Fruit fly (Drosophila melanogaster) ovary, adult (tissue): ENCODE measurements around the gene CG5500.

Source experiments
- CG17801 ChIP-seq: fragments of 200-800 bp; optimal IDR thresholded peaks from 2 replicates; lab custom pipeline; 2019; ENCODE audit warnings: missing biosample characterization, mild to moderate bottlenecking, missing genetic modification characterization, moderate library complexity; ENCODE audit not compliant: partially characterized antibody

The CG5500 gene

DNA sequence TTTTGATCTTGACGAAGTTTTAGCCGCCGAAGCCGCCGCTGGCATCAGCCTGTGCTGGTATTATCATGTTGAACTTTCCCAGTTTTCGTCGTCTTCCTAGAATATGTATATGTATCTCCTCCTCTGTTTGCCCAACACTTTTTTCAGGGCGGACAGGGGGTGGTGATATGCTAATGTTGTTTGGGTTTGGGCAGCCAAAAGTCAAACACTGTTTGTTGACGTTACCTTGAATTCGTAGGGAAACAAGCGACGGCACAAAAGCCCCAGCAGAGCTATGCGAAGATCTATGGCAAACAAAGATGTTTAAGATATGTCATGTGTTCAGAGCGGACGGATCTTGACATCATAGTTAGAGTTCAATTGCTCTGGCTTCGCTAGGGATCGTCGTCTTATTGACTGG lies 32.3 kb downstream of the CG5500 start:
- no peak for TF ChIP-seq CG17801 (GFP tag; lab: Kevin White, UChicago)

DNA sequence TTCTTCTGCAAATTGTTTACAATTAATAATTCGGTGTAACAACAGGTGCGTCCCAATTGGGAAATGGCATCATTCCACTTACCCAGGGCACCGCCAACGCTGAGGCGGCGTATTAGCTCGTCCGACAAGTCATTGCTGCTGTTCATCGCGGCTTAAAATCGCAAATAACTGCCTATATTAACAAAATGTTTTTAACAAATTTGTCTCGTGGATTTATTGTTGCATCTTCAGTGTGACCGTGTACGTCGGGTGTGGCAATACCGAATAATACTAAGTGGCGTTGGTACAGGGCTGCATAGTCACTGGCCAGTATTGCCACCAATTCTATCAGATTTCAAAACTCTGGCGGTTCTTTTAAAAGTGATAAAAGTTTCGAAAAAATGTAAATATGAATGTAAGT lies 36.2 kb downstream of the CG5500 start, which contains the start of gene Ets97D:
Ets97D (minus strand) TSS at position 272 of the 400 bp plus-strand sequence.
- no peak for TF ChIP-seq CG17801 (GFP tag; lab: Kevin White, UChicago)

DNA sequence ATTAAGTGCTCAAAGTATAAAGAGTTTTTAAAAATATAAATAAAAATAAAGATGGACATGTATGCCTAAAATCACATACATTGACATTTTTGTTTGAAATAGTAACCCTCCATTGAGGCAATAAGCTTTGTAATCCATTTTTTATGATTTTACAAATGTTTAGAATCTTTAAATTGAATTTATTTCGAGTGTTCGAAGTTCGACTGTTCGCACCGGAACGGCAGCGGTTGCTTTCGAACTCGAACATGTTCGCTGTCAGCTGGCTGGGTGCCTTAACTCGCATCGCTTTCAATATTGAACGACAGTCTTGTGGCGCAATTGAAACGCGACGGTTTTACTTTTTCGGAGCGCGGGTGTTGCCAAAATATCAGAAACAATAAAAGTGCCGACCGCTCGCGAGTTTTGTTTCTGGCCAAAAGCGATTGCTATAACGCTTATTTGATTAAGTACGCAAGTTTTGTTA lies 39.1 kb downstream of the CG5500 start, which contains the start of gene CG46339:
CG46339 (plus strand) TSS at position 299 of the 463 bp plus-strand sequence.
- TF ChIP-seq CG17801 (GFP tag; lab: Kevin White, UChicago) = peak; percentile 65

DNA sequence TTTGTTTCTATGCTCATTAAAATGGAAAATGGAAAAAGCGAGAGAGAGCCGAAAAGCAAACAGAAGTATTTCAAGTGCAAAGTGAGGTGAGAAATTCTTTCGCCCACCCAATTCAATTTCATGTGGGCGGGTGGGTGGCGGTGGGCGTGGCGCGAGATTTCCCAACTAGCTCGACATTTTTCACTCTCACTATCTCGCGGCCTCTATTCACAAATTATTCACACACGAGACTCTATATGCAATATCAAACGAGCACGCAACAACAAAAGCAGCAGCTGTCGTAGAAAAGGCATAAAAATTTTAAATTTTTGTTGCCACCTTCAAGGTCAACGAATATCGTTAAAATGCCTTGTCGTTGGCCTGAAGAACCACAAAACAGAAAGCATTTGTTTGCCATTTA lies 42.4 kb downstream of the CG5500 start:
- TF ChIP-seq CG17801 (GFP tag; lab: Kevin White, UChicago) = no peak

DNA sequence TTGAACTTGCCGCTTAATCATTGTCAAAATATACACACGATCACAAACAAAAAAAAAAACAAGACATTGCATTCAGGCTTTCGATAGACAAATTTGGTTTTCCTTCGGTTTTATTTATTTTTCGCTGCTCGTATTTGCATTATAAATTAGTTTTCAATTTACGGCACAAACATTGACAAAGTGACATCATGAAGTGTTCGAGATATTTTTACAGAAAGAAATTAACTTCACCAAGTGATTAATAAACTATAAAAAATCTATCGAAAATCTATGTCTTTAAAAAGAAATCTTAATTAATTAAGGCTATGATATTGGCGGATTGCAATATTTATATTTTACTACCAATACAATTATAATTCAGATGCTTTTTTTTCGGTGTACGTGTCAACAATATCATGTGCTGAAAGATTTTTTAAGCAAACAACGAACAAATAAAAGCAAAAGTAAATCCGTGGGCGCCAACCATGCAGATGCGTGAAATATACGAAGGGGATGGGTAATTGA lies 47.5 kb downstream of the CG5500 start:
- no peak for TF ChIP-seq CG17801 (GFP tag; lab: Kevin White, UChicago)

DNA sequence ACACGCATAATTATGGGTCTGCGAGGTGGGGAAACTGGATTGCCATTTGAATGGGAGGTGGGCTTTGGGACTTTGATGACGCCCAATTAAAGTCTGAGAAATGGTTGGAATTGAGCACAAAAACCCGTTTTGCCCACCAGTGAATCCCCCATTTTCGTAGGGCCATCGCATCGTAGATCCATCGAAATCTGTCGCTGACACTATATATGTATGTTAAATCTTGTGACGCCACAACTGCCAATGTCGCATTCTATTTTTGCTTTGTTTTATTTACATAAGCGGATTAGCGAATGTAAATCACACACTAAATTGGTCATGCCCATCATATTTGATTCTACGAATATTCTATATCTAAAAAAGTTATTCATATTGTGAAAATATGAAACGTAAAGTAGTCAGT lies 50.0 kb downstream of the CG5500 start:
- TF ChIP-seq CG17801 (GFP tag; lab: Kevin White, UChicago) = no peak

DNA sequence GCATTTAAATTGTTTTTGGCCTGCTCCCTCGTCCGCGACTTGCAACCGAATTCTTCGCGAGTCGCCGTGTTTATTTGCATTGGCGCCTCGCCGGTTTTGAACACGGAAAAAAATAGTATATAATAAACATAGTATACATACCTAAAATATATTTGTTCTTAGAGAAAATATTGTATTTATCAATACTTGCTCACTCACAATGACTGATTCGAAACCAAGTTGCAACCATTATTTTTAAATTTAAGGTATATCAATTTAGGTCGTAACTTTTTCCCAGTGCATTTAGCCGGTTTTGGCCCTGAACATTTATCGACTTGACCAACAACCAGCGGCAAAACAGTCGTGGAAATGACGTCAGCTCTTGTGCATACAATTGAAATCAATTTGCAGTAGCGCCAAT lies 52.0 kb downstream of the CG5500 start:
- TF ChIP-seq CG17801 (GFP tag; lab: Kevin White, UChicago) = peak; percentile 48
